Fruit fly (Drosophila melanogaster): ENCODE data around the gene FoxK.

The FoxK gene

dm6 chr3L:11089805-11090440 lies 30.7 kb downstream of the FoxK start (continued):
- TF ChIP-seq CG32767 (GFP tag; IDR thresholded peaks at IDR 0.05), result peak; percentile 74
- 0 out of 4 replicates have a peak, but pooled peaks have one; percentile 25 for TF ChIP-seq Dll (GFP tag; IDR thresholded peaks at IDR 0.05; ENCODE audit: partially characterized antibody)
- peak; percentile 75 for TF ChIP-seq fd3F (GFP tag; optimal IDR thresholded peaks at IDR 0.05)
- TF ChIP-seq lola (GFP tag; optimal IDR thresholded peaks at IDR 0.05), result peak in 1 of 3 experiments; percentile 96
- peak; percentile 87 for TF ChIP-seq NC2α (GFP tag; optimal IDR thresholded peaks at IDR 0.05)
- TF ChIP-seq CG14050 (GFP tag; IDR thresholded peaks at IDR 0.05), result peak; percentile 35; the same call in 2 of the 3 replicates
- TF ChIP-seq sisA (GFP tag; IDR thresholded peaks at IDR 0.05), result peak; percentile 74
- TF ChIP-seq CG18764 (GFP tag; optimal IDR thresholded peaks at IDR 0.05), result peak; percentile 81
- TF ChIP-seq pan (optimal IDR thresholded peaks at IDR 0.05), result no peak
- peak in 1 of 2 experiments; percentile 84 for TF ChIP-seq pan (GFP tag; optimal IDR thresholded peaks at IDR 0.05 in 1 of 2, IDR thresholded peaks at IDR 0.05 in 1 of 2)
- TF ChIP-seq phol (tag; optimal IDR thresholded peaks at IDR 0.05), result peak; percentile 91
- peak; percentile 61; the same call in 2 of the 3 replicates for TF ChIP-seq CG2199 (GFP tag; IDR thresholded peaks at IDR 0.05)
- TF ChIP-seq crc (GFP tag; optimal IDR thresholded peaks at IDR 0.05), result peak; percentile 61
- no peak for TF ChIP-seq bowl (GFP tag; IDR thresholded peaks at IDR 0.05)
- TF ChIP-seq row (GFP tag; IDR thresholded peaks at IDR 0.05), result peak; percentile 90
- peak; percentile 46 for TF ChIP-seq CG11696 (GFP tag; IDR thresholded peaks at IDR 0.05)
- peak; percentile 65 for TF ChIP-seq HLHmδ (GFP tag; optimal IDR thresholded peaks at IDR 0.05)
- peak; percentile 52 for TF ChIP-seq Fer3 (tag; optimal IDR thresholded peaks at IDR 0.05)
- peak; percentile 84 for TF ChIP-seq CG1024 (GFP tag; IDR thresholded peaks at IDR 0.05)
- TF ChIP-seq CG11085 (GFP tag; IDR thresholded peaks at IDR 0.05), result no peak
- peak; percentile 84 for TF ChIP-seq CG12155 (GFP tag; optimal IDR thresholded peaks at IDR 0.05)
- peak; percentile 89 for TF ChIP-seq lilli (GFP tag; optimal IDR thresholded peaks at IDR 0.05)
- TF ChIP-seq her (GFP tag; optimal IDR thresholded peaks at IDR 0.05), result peak; percentile 54
- peak; percentile 68 for TF ChIP-seq CG5245 (GFP tag; optimal IDR thresholded peaks at IDR 0.05)
- peak; percentile 80 for TF ChIP-seq slp2 (GFP tag; optimal IDR thresholded peaks at IDR 0.05)
- peak; percentile 96 for TF ChIP-seq gem (tag; optimal IDR thresholded peaks at IDR 0.05)
- peak; percentile 26 for TF ChIP-seq CG13624 (GFP tag; optimal IDR thresholded peaks at IDR 0.05)
- TF ChIP-seq slou (GFP tag; optimal IDR thresholded peaks at IDR 0.05), result peak; percentile 40
- peak; percentile 77 for TF ChIP-seq eyg (GFP tag; optimal IDR thresholded peaks at IDR 0.05)
- TF ChIP-seq unc-4 (GFP tag; IDR thresholded peaks at IDR 0.05; ENCODE audit: partially characterized antibody), result no peak
- TF ChIP-seq CG14965 (GFP tag; optimal IDR thresholded peaks at IDR 0.05; ENCODE audit: borderline replicate concordance), result peak; percentile 65
- peak; percentile 95 for TF ChIP-seq CG15269 (tag; optimal IDR thresholded peaks at IDR 0.05)
- TF ChIP-seq otp (GFP tag; IDR thresholded peaks at IDR 0.05), result peak; percentile 91
- TF ChIP-seq nmo (GFP tag; optimal IDR thresholded peaks at IDR 0.05), result peak; percentile 96
- TF ChIP-seq HLH4C (GFP tag; IDR thresholded peaks at IDR 0.05; ENCODE audit: partially characterized antibody), result peak; percentile 43; the same call in 1 of the 3 replicates
- peak; percentile 81 for TF ChIP-seq CG7987 (GFP tag; optimal IDR thresholded peaks at IDR 0.05)
- peak; percentile 97 for TF ChIP-seq Sox100B (GFP tag; optimal IDR thresholded peaks at IDR 0.05)
- peak; percentile 88 for TF ChIP-seq CG10267 (tag; optimal IDR thresholded peaks at IDR 0.05)
- peak; percentile 87 for TF ChIP-seq ind (GFP tag; optimal IDR thresholded peaks at IDR 0.05)
- peak; percentile 92 for TF ChIP-seq Six4 (GFP tag; optimal IDR thresholded peaks at IDR 0.05)
- TF ChIP-seq Asciz (GFP tag; optimal IDR thresholded peaks at IDR 0.05), result peak; percentile 91
- TF ChIP-seq dm (GFP tag; optimal IDR thresholded peaks at IDR 0.05), result peak; percentile 75
- peak; percentile 96 for TF ChIP-seq CG12659 (GFP tag; optimal IDR thresholded peaks at IDR 0.05)
- peak; percentile 39 for TF ChIP-seq CG31365 (tag; optimal IDR thresholded peaks at IDR 0.05)
- peak; percentile 1 to 98 for TF ChIP-seq eve (GFP tag; optimal IDR thresholded peaks at IDR 0.05)
- peak; percentile 82 for TF ChIP-seq Nf-YA (GFP tag; IDR thresholded peaks at IDR 0.05)
- TF ChIP-seq CG8089 (GFP tag; optimal IDR thresholded peaks at IDR 0.05), result peak; percentile 69
- TF ChIP-seq Jarid2 (GFP tag; optimal IDR thresholded peaks at IDR 0.05), result peak; percentile 75
- TF ChIP-seq Bteb2 (GFP tag; optimal IDR thresholded peaks at IDR 0.05), result peak; percentile 82
